Worm (Caenorhabditis elegans): Measurements from ENCODE around the gene ZK688.5.

The ZK688.5 gene

ce11 chrIII:7857142-7857541 is 34.3 kb downstream of the ZK688.5 start, which contains the start of gene tag-307 (continued):
- TF ChIP-seq rpc-1 (optimal IDR thresholded peaks at IDR 0.05): no peak
- TF ChIP-seq rpc-1 (tag; optimal IDR thresholded peaks at IDR 0.05): no peak
- TF ChIP-seq die-1 (tag; optimal IDR thresholded peaks at IDR 0.05): no peak

ce11 chrIII:7855468-7855867 is 36.0 kb downstream of the ZK688.5 start:
- TF ChIP-seq Y79H2A.3 (GFP tag; conservative IDR thresholded peaks at IDR 0.05) (no peak), attf-5 (GFP tag; optimal IDR thresholded peaks at IDR 0.05) (no peak), madf-3 (GFP tag; IDR thresholded peaks at IDR 0.05) (peak; percentile 74), cebp-1 (GFP tag; IDR thresholded peaks at IDR 0.05) (no peak), cebp-1 (tag; optimal IDR thresholded peaks at IDR 0.05) (peak; percentile 19), hlh-26 (GFP tag; conservative IDR thresholded peaks at IDR 0.05) (no peak), Y95B8A.8 (GFP tag; IDR thresholded peaks at IDR 0.05) (peak; percentile 69; the same call in 1 of the 2 replicates), lin-54 (GFP tag; optimal IDR thresholded peaks at IDR 0.05) (peak; percentile 68), mel-28 (tag; optimal IDR thresholded peaks at IDR 0.05; ENCODE audit: borderline replicate concordance) (no peak), gei-17 (GFP tag; optimal IDR thresholded peaks at IDR 0.05) (no peak), lin-35 (GFP tag; optimal IDR thresholded peaks at IDR 0.05) (peak in 1 of 3 experiments; percentile 22), F37B4.10 (GFP tag; IDR thresholded peaks at IDR 0.05) (no peak), madf-8 (GFP tag; conservative IDR thresholded peaks at IDR 0.05) (peak; percentile 11; the same call in 1 of the 2 replicates), him-1 (tag; optimal IDR thresholded peaks at IDR 0.05) (peak; percentile 53), F33H1.4 (GFP tag; IDR thresholded peaks at IDR 0.05) (0 out of 2 replicates have a peak, but pooled peaks have one; percentile 24), tlf-1 (GFP tag; optimal IDR thresholded peaks at IDR 0.05) (peak; percentile 64), snpc-4 (GFP tag; optimal IDR thresholded peaks at IDR 0.05) (peak; percentile 20), snpc-4 (tag; optimal IDR thresholded peaks at IDR 0.05) (peak in 1 of 4 experiments; percentile 53), ekl-4 (GFP tag; IDR thresholded peaks at IDR 0.05) (peak; percentile 78), lsl-1 (GFP tag; optimal IDR thresholded peaks at IDR 0.05) (peak; percentile 49), let-526 (GFP tag; IDR thresholded peaks at IDR 0.05) (no peak), snpc-1.1 (tag; optimal IDR thresholded peaks at IDR 0.05; ENCODE audit: insufficient read depth) (peak; percentile 25), snpc-3.4 (tag; optimal IDR thresholded peaks at IDR 0.05) (peak; percentile 79), akir-1 (GFP tag; optimal IDR thresholded peaks at IDR 0.05) (no peak), chd-7 (tag; optimal IDR thresholded peaks at IDR 0.05) (no peak), B0336.3 (GFP tag; IDR thresholded peaks at IDR 0.05) (peak; percentile 82), athp-1 (tag; optimal IDR thresholded peaks at IDR 0.05) (peak; percentile 11), lin-26 (GFP tag; IDR thresholded peaks at IDR 0.05) (peak; percentile 77), sdz-38 (tag; optimal IDR thresholded peaks at IDR 0.05) (no peak), cebp-2 (GFP tag; IDR thresholded peaks at IDR 0.05) (no peak), F49E8.2 (tag; optimal IDR thresholded peaks at IDR 0.05; ENCODE audit: insufficient read depth) (peak; percentile 82), C17E4.6 (GFP tag; IDR thresholded peaks at IDR 0.05) (0 out of 2 replicates have a peak, but pooled peaks have one; percentile 11), Y56A3A.18 (GFP tag; IDR thresholded peaks at IDR 0.05) (0 out of 2 replicates have a peak, but pooled peaks have one; percentile 46), Y53G8AR.9 (GFP tag; conservative IDR thresholded peaks at IDR 0.05) (peak; percentile 53; the same call in 1 of the 2 replicates), mes-4 (tag; optimal IDR thresholded peaks at IDR 0.05) (no peak), madf-10 (tag; optimal IDR thresholded peaks at IDR 0.05) (no peak), madf-6 (GFP tag; IDR thresholded peaks at IDR 0.05) (peak; percentile 58), K12H6.12 (tag; optimal IDR thresholded peaks at IDR 0.05) (no peak), nhr-90 (tag; optimal IDR thresholded peaks at IDR 0.05) (peak; percentile 9), ets-4 (GFP tag; optimal IDR thresholded peaks at IDR 0.05) (no peak), snpc-1.3 (tag; optimal IDR thresholded peaks at IDR 0.05; ENCODE audit: insufficient read depth) (peak; percentile 11), K11D2.4 (GFP tag; IDR thresholded peaks at IDR 0.05) (no peak), ceh-100 (GFP tag; IDR thresholded peaks at IDR 0.05) (peak; percentile 57), ceh-79 (tag; optimal IDR thresholded peaks at IDR 0.05) (no peak)

All from whole organism, young adult.